Worm (Caenorhabditis elegans) whole organism, L1 larva: ENCODE data around the gene T05C1.5.

Experiments used
- mep-1 ChIP-seq: fragments of 150-350 bp; optimal IDR thresholded peaks from 2 replicates; lab custom pipeline; 2014; ENCODE audit warnings: missing biosample characterization, missing genetic modification characterization
- nhr-28 ChIP-seq: fragments of 150-350 bp; optimal IDR thresholded peaks from 2 replicates; lab custom pipeline; 2014; ENCODE audit warnings: missing biosample characterization, missing genetic modification characterization
- nhr-77 ChIP-seq: fragments of 150-350 bp; optimal IDR thresholded peaks from 2 replicates; lab custom pipeline; 2014; ENCODE audit warnings: missing biosample characterization, missing genetic modification characterization
- skn-1 ChIP-seq: fragments of 150-350 bp; optimal IDR thresholded peaks from 2 replicates; lab custom pipeline; 2014; ENCODE audit warnings: missing biosample characterization, missing genetic modification characterization

ce11 chrII:4505097-4505626 is 14.5 kb upstream of the T05C1.5 start, which contains the start of gene camt-1:
- no peak for TF ChIP-seq mep-1 (tag; lab: Kevin White, UChicago)
- TF ChIP-seq nhr-77, result no peak
- no peak for TF ChIP-seq nhr-28
- no peak for TF ChIP-seq skn-1 (tag; lab: Kevin White, UChicago)
